Fruit fly (Drosophila melanogaster): ENCODE data around the gene CG11911.

CG11911 gene

DNA sequence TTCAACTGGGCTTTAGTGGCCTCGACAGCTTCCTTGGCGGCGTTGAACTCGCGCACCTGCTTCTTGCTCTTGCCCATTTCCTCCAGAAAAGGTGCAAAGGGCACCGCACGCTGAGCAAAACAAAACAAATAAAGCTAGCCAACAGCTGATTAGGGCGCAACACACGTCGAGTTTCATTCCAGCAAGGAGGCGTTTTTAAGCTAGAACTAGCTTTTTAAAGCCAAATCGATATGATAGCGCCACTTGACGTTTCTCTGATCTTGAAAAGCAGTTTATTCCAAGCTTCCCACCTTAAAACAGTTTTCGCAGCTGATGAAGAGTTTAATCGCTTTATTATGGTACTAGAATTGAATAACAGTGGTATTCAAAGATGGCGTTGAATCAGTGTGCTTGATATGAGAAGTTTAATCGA lies 38.0 kb downstream of the CG11911 start, which contains the start of gene CG11601 (continued):
- TF ChIP-seq pan (optimal IDR thresholded peaks at IDR 0.05) = no peak
- TF ChIP-seq pan (GFP tag; optimal IDR thresholded peaks at IDR 0.05 in 1 of 2, IDR thresholded peaks at IDR 0.05 in 1 of 2) = peak in 1 of 2 experiments; percentile 33
- TF ChIP-seq YL-1 (GFP tag; optimal IDR thresholded peaks at IDR 0.05) = peak; percentile 22
- no peak for TF ChIP-seq CG4404 (GFP tag; IDR thresholded peaks at IDR 0.05)
- TF ChIP-seq jing (GFP tag; optimal IDR thresholded peaks at IDR 0.05) = no peak
- peak in 1 of 2 experiments; percentile 39 for TF ChIP-seq bsh (GFP tag; optimal IDR thresholded peaks at IDR 0.05)
- peak; percentile 10 for TF ChIP-seq nerfin-1 (tag; optimal IDR thresholded peaks at IDR 0.05)
- no peak for TF ChIP-seq Awh (GFP tag; IDR thresholded peaks at IDR 0.05)
- TF ChIP-seq row (GFP tag; IDR thresholded peaks at IDR 0.05) = peak; percentile 83
- no peak for TF ChIP-seq ftz-f1 (GFP tag; optimal IDR thresholded peaks at IDR 0.05)
- TF ChIP-seq CG17829 (tag; optimal IDR thresholded peaks at IDR 0.05) = peak; percentile 34
- peak; percentile 63 for TF ChIP-seq nmo (GFP tag; optimal IDR thresholded peaks at IDR 0.05)
- TF ChIP-seq Poxn (GFP tag; IDR thresholded peaks at IDR 0.05) = no peak
- peak; percentile 57; the same call in 2 of the 3 replicates for TF ChIP-seq knrl (GFP tag; IDR thresholded peaks at IDR 0.05; ENCODE audit: partially characterized antibody)
- TF ChIP-seq CG32772 (GFP tag; IDR thresholded peaks at IDR 0.05) = 0 out of 2 replicates have a peak, but pooled peaks have one; percentile 22
- TF ChIP-seq CG17361 (GFP tag; IDR thresholded peaks at IDR 0.05) = peak; percentile 59; the same call in 1 of the 3 replicates
- peak; percentile 49 for TF ChIP-seq CG9932 (GFP tag; IDR thresholded peaks at IDR 0.05)
- TF ChIP-seq CG12659 (GFP tag; optimal IDR thresholded peaks at IDR 0.05) = peak; percentile 49
- no peak for TF ChIP-seq esg (GFP tag; conservative IDR thresholded peaks at IDR 0.05)
- TF ChIP-seq CG2889 (GFP tag; IDR thresholded peaks at IDR 0.05) = no peak
- peak in 1 of 2 experiments; percentile 9 for TF ChIP-seq Hr51 (GFP tag; optimal IDR thresholded peaks at IDR 0.05)
- peak; percentile 50 for TF ChIP-seq Ptx1 (GFP tag; IDR thresholded peaks at IDR 0.05)
- peak; percentile 47 for TF ChIP-seq CG33213 (GFP tag; optimal IDR thresholded peaks at IDR 0.05)
- TF ChIP-seq HmgZ (tag; optimal IDR thresholded peaks at IDR 0.05) = peak; percentile 55
- TF ChIP-seq Doc3 (GFP tag; IDR thresholded peaks at IDR 0.05; ENCODE audit: partially characterized antibody) = no peak
- peak; percentile 42 to 91 for TF ChIP-seq crp (GFP tag; optimal IDR thresholded peaks at IDR 0.05)
- TF ChIP-seq CG31365 (tag; optimal IDR thresholded peaks at IDR 0.05) = peak; percentile 27
- TF ChIP-seq CG6272 (GFP tag; IDR thresholded peaks at IDR 0.05) = peak; percentile 34; the same call in 1 of the 2 replicates
- TF ChIP-seq CG14441 (GFP tag; IDR thresholded peaks at IDR 0.05) = 0 out of 2 replicates have a peak, but pooled peaks have one; percentile 26
- peak; percentile 30 for TF ChIP-seq MESR4 (GFP tag; optimal IDR thresholded peaks at IDR 0.05)
- no peak for TF ChIP-seq az2 (GFP tag; optimal IDR thresholded peaks at IDR 0.05)
- peak; percentile 18 for TF ChIP-seq vfl (GFP tag; optimal IDR thresholded peaks at IDR 0.05)
- no peak for TF ChIP-seq usp (GFP tag; optimal IDR thresholded peaks at IDR 0.05)
- TF ChIP-seq shn (GFP tag; optimal IDR thresholded peaks at IDR 0.05) = peak; percentile 56
- TF ChIP-seq CG8924 (tag; optimal IDR thresholded peaks at IDR 0.05) = peak; percentile 13
- TF ChIP-seq CG4617 (GFP tag; optimal IDR thresholded peaks at IDR 0.05; ENCODE audit: borderline replicate concordance) = no peak
- TF ChIP-seq CG10147 (GFP tag; optimal IDR thresholded peaks at IDR 0.05) = peak; percentile 21
- TF ChIP-seq chm (GFP tag; IDR thresholded peaks at IDR 0.05) = no peak
- no peak for TF ChIP-seq sima (GFP tag; optimal IDR thresholded peaks at IDR 0.05)
- peak; percentile 2 for TF ChIP-seq fd3F (GFP tag; optimal IDR thresholded peaks at IDR 0.05)
- peak; percentile 62 for TF ChIP-seq CG1603 (tag; optimal IDR thresholded peaks at IDR 0.05)
- peak; percentile 50; the same call in 1 of the 2 replicates for TF ChIP-seq sob (GFP tag; IDR thresholded peaks at IDR 0.05)
- no peak for TF ChIP-seq mirr (GFP tag; optimal IDR thresholded peaks at IDR 0.05)
- TF ChIP-seq Ada2b (GFP tag; IDR thresholded peaks at IDR 0.05) = no peak
- peak; percentile 31 for TF ChIP-seq Hmr (GFP tag; optimal IDR thresholded peaks at IDR 0.05)
- TF ChIP-seq wek (GFP tag; optimal IDR thresholded peaks at IDR 0.05) = no peak
- peak; percentile 53 for TF ChIP-seq Bgb (GFP tag; IDR thresholded peaks at IDR 0.05; ENCODE audit: partially characterized antibody)
- no peak for TF ChIP-seq eyg (GFP tag; optimal IDR thresholded peaks at IDR 0.05)
- TF ChIP-seq CG9609 (GFP tag; optimal IDR thresholded peaks at IDR 0.05) = peak; percentile 52
- peak; percentile 79 for TF ChIP-seq phol (tag; optimal IDR thresholded peaks at IDR 0.05)
